Fruit fly (Drosophila melanogaster): ENCODE measurements around the gene CG3386.

The CG3386 gene

dm6 chr3L:654019-654418, 28.3 kb downstream of the CG3386 start, which contains the start of the genes MED30 and Rev1 (continued):
- peak; percentile 7 for TF ChIP-seq CG15479 (GFP tag; optimal IDR thresholded peaks at IDR 0.05)
- peak; percentile 60 for TF ChIP-seq BEAF-32 (GFP tag; optimal IDR thresholded peaks at IDR 0.05)
- peak; percentile 85 for TF ChIP-seq CG16815 (GFP tag; optimal IDR thresholded peaks at IDR 0.05)
- peak; percentile 84 for TF ChIP-seq CG1529 (GFP tag; optimal IDR thresholded peaks at IDR 0.05)
- peak; percentile 94 for TF ChIP-seq CG9817 (tag; optimal IDR thresholded peaks at IDR 0.05)
- peak; percentile 84 for TF ChIP-seq CG4730 (GFP tag; IDR thresholded peaks at IDR 0.05)
- peak; percentile 86 for TF ChIP-seq ttk (GFP tag; IDR thresholded peaks at IDR 0.05)
- peak; percentile 48 for TF ChIP-seq gfzf (GFP tag; optimal IDR thresholded peaks at IDR 0.05)
- TF ChIP-seq CG11560 (tag; IDR thresholded peaks at IDR 0.05) = peak; percentile 77
- TF ChIP-seq caup (GFP tag; optimal IDR thresholded peaks at IDR 0.05; ENCODE audit: severe bottlenecking) = peak; percentile 93
- TF ChIP-seq CG12219 (GFP tag; optimal IDR thresholded peaks at IDR 0.05) = peak; percentile 87
- peak; percentile 88 for TF ChIP-seq CG18764 (GFP tag; optimal IDR thresholded peaks at IDR 0.05)
- peak; percentile 91 for TF ChIP-seq CG13123 (GFP tag; optimal IDR thresholded peaks at IDR 0.05)
- TF ChIP-seq D (optimal IDR thresholded peaks at IDR 0.05) = no peak
- TF ChIP-seq D (GFP tag; optimal IDR thresholded peaks at IDR 0.05) = peak; percentile 80
- no peak for TF ChIP-seq Dfd (GFP tag; optimal IDR thresholded peaks at IDR 0.05)
- peak; percentile 88 for TF ChIP-seq YL-1 (GFP tag; optimal IDR thresholded peaks at IDR 0.05)
- peak; percentile 75 for TF ChIP-seq Optix (GFP tag; IDR thresholded peaks at IDR 0.05)
- no peak for TF ChIP-seq Hr39 (optimal IDR thresholded peaks at IDR 0.05)
- peak; percentile 98 for TF ChIP-seq mam (GFP tag; optimal IDR thresholded peaks at IDR 0.05)
- TF ChIP-seq CG4282 (GFP tag; optimal IDR thresholded peaks at IDR 0.05) = peak; percentile 95
- no peak for TF ChIP-seq CG13894 (tag; optimal IDR thresholded peaks at IDR 0.05)
- TF ChIP-seq ranshi (GFP tag; IDR thresholded peaks at IDR 0.05) = peak; percentile 87
- TF ChIP-seq CG8478 (optimal IDR thresholded peaks at IDR 0.05) = no peak
- TF ChIP-seq sc (optimal IDR thresholded peaks at IDR 0.05) = no peak
- peak; percentile 53 for TF ChIP-seq sc (GFP tag; optimal IDR thresholded peaks at IDR 0.05)
- TF ChIP-seq HLHmδ (GFP tag; optimal IDR thresholded peaks at IDR 0.05) = no peak
- TF ChIP-seq CG8281 (tag; optimal IDR thresholded peaks at IDR 0.05) = peak; percentile 71
- TF ChIP-seq pan (optimal IDR thresholded peaks at IDR 0.05) = no peak
- peak in 1 of 2 experiments; percentile 93 for TF ChIP-seq pan (GFP tag; optimal IDR thresholded peaks at IDR 0.05 in 1 of 2, IDR thresholded peaks at IDR 0.05 in 1 of 2)
- peak; percentile 89 for TF ChIP-seq H2.0 (GFP tag; IDR thresholded peaks at IDR 0.05)
- peak; percentile 95 for TF ChIP-seq repo (GFP tag; optimal IDR thresholded peaks at IDR 0.05)
- peak; percentile 97 for TF ChIP-seq vfl (GFP tag; optimal IDR thresholded peaks at IDR 0.05)
- peak; percentile 82 for TF ChIP-seq trh (GFP tag; optimal IDR thresholded peaks at IDR 0.05)
- peak; percentile 87 for TF ChIP-seq mirr (GFP tag; optimal IDR thresholded peaks at IDR 0.05)
- TF ChIP-seq al (GFP tag; IDR thresholded peaks at IDR 0.05) = peak; percentile 91
- peak; percentile 91 for TF ChIP-seq CG34376 (GFP tag; optimal IDR thresholded peaks at IDR 0.05)
- peak; percentile 90 for TF ChIP-seq CG10147 (GFP tag; optimal IDR thresholded peaks at IDR 0.05)
- peak; percentile 78 for TF ChIP-seq ap (GFP tag; IDR thresholded peaks at IDR 0.05)
- no peak for TF ChIP-seq tio (GFP tag; optimal IDR thresholded peaks at IDR 0.05)
- TF ChIP-seq ab (GFP tag; optimal IDR thresholded peaks at IDR 0.05) = peak; percentile 89
- TF ChIP-seq Kr (GFP tag; optimal IDR thresholded peaks at IDR 0.05) = no peak
- TF ChIP-seq ken (GFP tag; IDR thresholded peaks at IDR 0.05) = peak; percentile 93
- peak; percentile 67 for TF ChIP-seq GATAe (GFP tag; conservative IDR thresholded peaks at IDR 0.05)
- TF ChIP-seq unc-4 (GFP tag; IDR thresholded peaks at IDR 0.05; ENCODE audit: partially characterized antibody) = peak; percentile 60
- TF ChIP-seq NK7.1 (GFP tag; optimal IDR thresholded peaks at IDR 0.05) = peak; percentile 92
- peak; percentile 89 for TF ChIP-seq CG3163 (GFP tag; optimal IDR thresholded peaks at IDR 0.05)
- no peak for TF ChIP-seq h (optimal IDR thresholded peaks at IDR 0.05)
- peak; percentile 72 for TF ChIP-seq sim (GFP tag; IDR thresholded peaks at IDR 0.05)
- TF ChIP-seq chinmo (GFP tag; IDR thresholded peaks at IDR 0.05; ENCODE audit: partially characterized antibody) = 0 out of 4 replicates have a peak, but pooled peaks have one; percentile 53
- TF ChIP-seq ro (GFP tag; IDR thresholded peaks at IDR 0.05) = no peak
- TF ChIP-seq nerfin-2 (GFP tag; IDR thresholded peaks at IDR 0.05; ENCODE audit: partially characterized antibody) = peak; percentile 47; the same call in 1 of the 2 replicates
- peak; percentile 84 for TF ChIP-seq gsb-n (tag; optimal IDR thresholded peaks at IDR 0.05)
